Worm (Caenorhabditis elegans): ENCODE data around the gene aat-8.

- TF ChIP-seq ama-1 (optimal IDR thresholded peaks at IDR 0.05): no peak
- TF ChIP-seq nfya-1 (tag; optimal IDR thresholded peaks at IDR 0.05): no peak
- TF ChIP-seq npax-4 (tag; optimal IDR thresholded peaks at IDR 0.05): no peak
- TF ChIP-seq fkh-10 (GFP tag; optimal IDR thresholded peaks at IDR 0.05): no peak
- no peak for TF ChIP-seq pha-4 (tag; optimal IDR thresholded peaks at IDR 0.05)
- no peak for TF ChIP-seq rnt-1 (tag; optimal IDR thresholded peaks at IDR 0.05)
- no peak for TF ChIP-seq dve-1 (tag; optimal IDR thresholded peaks at IDR 0.05)
- TF ChIP-seq fax-1 (tag; optimal IDR thresholded peaks at IDR 0.05): no peak
- TF ChIP-seq hlh-13 (GFP tag; optimal IDR thresholded peaks at IDR 0.05): no peak
- no peak for TF ChIP-seq ceh-31 (tag; optimal IDR thresholded peaks at IDR 0.05)
These were observed 26.2 kb downstream of the aat-8 start for ce11 chrIV:3838687-3839086.

All from whole organism, late embryonic.